Worm (Caenorhabditis elegans) whole organism, midembryonic: ENCODE measurements around the gene dnj-13.
A peak's percentile ranks its signal among the peaks of the same experiment; 100 is the strongest.
"Not testable (repeated sequence)": the region's sequence is repeated elsewhere in the genome, so short reads cannot be mapped to it uniquely, and the experiment has no call there.

Experiments
- T22C8.4 ChIP-seq: fragments of 200-800 bp; sonication (Bioruptor generic); IDR thresholded peaks from 2 replicates; pipeline ENCODE4 v1.3.6; 2022; ENCODE audit warnings: missing genetic modification characterization, missing compliant biosample characterization
- cog-1 ChIP-seq: sonication (generic microtip); optimal IDR thresholded peaks from 2 replicates; lab custom pipeline; 2016; ENCODE audit warnings: missing genetic modification characterization, missing compliant biosample characterization
- flt-1 ChIP-seq: fragments of 200-800 bp; sonication (Bioruptor generic); IDR thresholded peaks from 2 replicates; pipeline ENCODE4 v1.3.6; 2022; ENCODE audit warnings: missing genetic modification characterization, missing compliant biosample characterization
- klf-2 ChIP-seq: fragments of 200-800 bp; sonication (Bioruptor generic); conservative IDR thresholded peaks from 2 replicates; pipeline ENCODE4 v1.3.6; 2022; ENCODE audit warnings: missing genetic modification reagents, missing genetic modification characterization, missing compliant biosample characterization
- med-1 ChIP-seq: sonication (generic microtip); optimal IDR thresholded peaks from 2 replicates; lab custom pipeline; 2017; ENCODE audit warnings: missing genetic modification characterization, mild to moderate bottlenecking, missing compliant biosample characterization, antibody characterized with exemption, missing genetic modification reagents; ENCODE audit not compliant: insufficient read depth
- ref-1 ChIP-seq: fragments of 200-800 bp; sonication (Bioruptor generic); conservative IDR thresholded peaks from 2 replicates; pipeline ENCODE4 v1.3.6; 2022; ENCODE audit warnings: missing genetic modification reagents, missing genetic modification characterization, missing compliant biosample characterization
- tab-1 ChIP-seq: fragments of 200-800 bp; sonication (Bioruptor generic); IDR thresholded peaks from 2 replicates; pipeline ENCODE4 v1.3.6; 2022; ENCODE audit warnings: missing genetic modification characterization, missing compliant biosample characterization
- ztf-23 ChIP-seq: fragments of 200-800 bp; sonication (Bioruptor generic); IDR thresholded peaks from 2 replicates; pipeline ENCODE4 v1.3.6; 2022; ENCODE audit warnings: missing genetic modification reagents, missing genetic modification characterization, missing compliant biosample characterization
- ztf-29 ChIP-seq: fragments of 200-800 bp; sonication (Bioruptor generic); IDR thresholded peaks from 2 replicates; pipeline ENCODE4 v1.3.6; 2022; ENCODE audit warnings: missing genetic modification reagents, missing genetic modification characterization, missing compliant biosample characterization

The dnj-13 gene

DNA sequence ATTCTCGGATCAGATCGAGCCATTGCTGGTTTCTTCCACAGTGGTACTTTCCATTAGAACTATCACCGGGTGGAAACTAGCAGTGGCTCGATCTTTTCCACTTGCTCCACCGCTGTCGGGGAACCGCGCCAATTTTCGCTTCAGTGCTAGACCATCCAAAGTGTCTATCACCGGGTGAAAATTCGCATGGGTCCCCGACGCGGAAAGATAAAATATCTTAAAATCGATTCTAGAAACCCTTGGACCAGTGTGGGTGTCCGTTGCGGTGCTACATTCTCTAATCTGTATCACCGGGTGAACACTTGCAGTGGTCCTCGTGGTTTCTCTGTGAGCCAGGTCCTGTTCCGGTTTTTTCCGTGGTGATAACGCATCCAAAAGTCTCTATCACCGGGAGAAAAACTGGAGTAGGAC is 7.9 kb upstream of the dnj-13 start:
- TF ChIP-seq flt-1 (GFP tag; lab: Robert Waterston, UW): peak; percentile 76
- TF ChIP-seq T22C8.4 (GFP tag; lab: Robert Waterston, UW): peak; percentile 45; the same call in 1 of the 2 replicates
- no peak for TF ChIP-seq klf-2 (GFP tag; lab: Robert Waterston, UW)

DNA sequence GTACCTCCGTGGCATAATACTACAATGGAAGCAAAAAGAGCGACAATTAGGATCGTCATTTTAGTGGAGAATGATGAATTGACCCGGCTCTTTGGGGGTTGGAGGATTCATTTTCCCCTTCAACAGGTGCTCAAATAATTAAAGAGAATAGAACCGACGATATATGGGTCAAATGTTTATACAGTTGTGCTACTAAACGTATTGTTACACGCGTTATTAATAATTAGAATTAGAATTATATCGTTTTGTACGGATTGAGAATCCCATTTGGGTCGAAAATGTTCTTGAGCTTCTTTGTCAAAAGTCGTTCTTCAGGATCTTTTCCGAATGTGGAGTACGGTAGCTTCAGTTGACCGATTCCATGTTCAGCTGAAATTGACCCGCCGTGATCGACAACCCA is 6.8 kb upstream of the dnj-13 start, which contains the start of gene Y62F5A.9:
Gene Y62F5A.9, minus strand, starts transcription at position 101 of the 400 bp plus-strand sequence.
- TF ChIP-seq klf-2 (GFP tag; lab: Robert Waterston, UW) (no peak), flt-1 (GFP tag; lab: Robert Waterston, UW) (no peak), cog-1 (tag; lab: Kevin White, UChicago) (no peak), T22C8.4 (GFP tag; lab: Robert Waterston, UW) (no peak)

DNA sequence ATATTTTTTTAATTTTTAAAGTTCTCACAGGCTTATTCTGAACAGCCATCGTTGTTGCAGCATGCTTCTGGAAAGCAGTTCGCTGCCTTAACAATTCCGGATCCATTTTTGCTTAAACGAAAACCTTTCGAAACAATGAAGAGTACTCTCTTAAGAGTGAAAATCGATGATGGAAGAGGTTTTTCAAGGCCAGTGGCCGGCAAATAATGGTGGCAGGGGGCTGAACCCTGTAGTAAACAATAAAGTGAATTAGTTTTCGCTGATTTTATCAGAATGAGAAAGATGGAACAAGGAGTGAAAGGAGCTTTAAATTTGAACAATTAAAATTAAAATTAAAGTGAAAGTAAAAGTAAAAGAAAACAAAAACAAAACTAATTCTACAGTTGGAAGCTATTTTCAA is 3.1 kb upstream of the dnj-13 start, which contains the start of gene gtf-2E2:
Gene gtf-2E2, minus strand, starts transcription at position 111 of the 400 bp plus-strand sequence.
- TF ChIP-seq klf-2 (GFP tag; lab: Robert Waterston, UW) (no peak), tab-1 (GFP tag; lab: Robert Waterston, UW) (no peak), ztf-23 (GFP tag; lab: Robert Waterston, UW) (no peak), ztf-29 (GFP tag; lab: Robert Waterston, UW) (no peak), T22C8.4 (GFP tag; lab: Robert Waterston, UW) (peak; percentile 62), flt-1 (GFP tag; lab: Robert Waterston, UW) (no peak)

DNA sequence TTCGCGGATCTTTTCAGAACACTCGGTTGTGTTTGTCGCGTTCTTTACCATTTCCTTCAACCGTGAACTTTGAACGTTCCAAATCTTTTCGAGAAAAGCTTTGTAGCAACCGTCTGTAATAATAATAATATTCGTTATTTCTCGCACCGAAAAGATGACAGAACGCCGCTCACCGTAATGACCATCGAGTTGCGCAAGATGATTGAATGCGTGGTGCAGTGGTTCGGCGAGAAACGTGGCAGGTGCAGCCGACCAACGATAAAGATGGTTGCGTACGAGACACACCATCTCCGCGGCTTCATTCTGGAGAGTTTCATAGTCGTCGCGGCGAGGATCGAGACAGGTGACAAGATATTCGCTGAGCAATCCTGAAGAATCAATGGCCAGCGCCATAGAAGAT is 2.5 kb upstream of the dnj-13 start:
- TF ChIP-seq ztf-29 (GFP tag; lab: Robert Waterston, UW): no peak
- TF ChIP-seq ztf-23 (GFP tag; lab: Robert Waterston, UW): no peak
- TF ChIP-seq cog-1 (tag; lab: Kevin White, UChicago): no peak
- no peak for TF ChIP-seq tab-1 (GFP tag; lab: Robert Waterston, UW)
- no peak for TF ChIP-seq flt-1 (GFP tag; lab: Robert Waterston, UW)

DNA sequence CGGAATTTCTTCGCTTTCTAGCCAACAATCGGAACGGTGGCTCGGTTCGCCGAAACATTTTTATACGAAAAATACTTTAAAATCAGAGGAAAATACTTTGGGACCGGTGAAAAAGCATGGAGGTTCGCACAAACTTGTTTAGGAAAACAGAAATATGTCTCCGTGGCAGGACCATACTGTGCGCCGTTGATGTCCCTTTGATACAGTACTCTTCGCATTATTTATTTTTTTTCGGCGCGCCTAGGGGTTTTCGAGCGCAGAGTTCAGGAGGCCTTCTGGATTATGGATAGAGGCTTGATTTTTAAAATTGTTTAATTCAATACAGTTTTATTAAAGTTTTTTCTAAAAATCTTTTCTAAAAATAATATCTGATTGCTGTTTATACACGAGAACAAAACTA is 787 bp upstream of the dnj-13 start, which contains the start of gene F54D5.9:
Gene F54D5.9, minus strand, starts transcription at position 115 of the 400 bp plus-strand sequence.
- TF ChIP-seq cog-1 (tag; lab: Kevin White, UChicago): no peak
- no peak for TF ChIP-seq ref-1
- TF ChIP-seq ztf-29 (GFP tag; lab: Robert Waterston, UW): no peak

DNA sequence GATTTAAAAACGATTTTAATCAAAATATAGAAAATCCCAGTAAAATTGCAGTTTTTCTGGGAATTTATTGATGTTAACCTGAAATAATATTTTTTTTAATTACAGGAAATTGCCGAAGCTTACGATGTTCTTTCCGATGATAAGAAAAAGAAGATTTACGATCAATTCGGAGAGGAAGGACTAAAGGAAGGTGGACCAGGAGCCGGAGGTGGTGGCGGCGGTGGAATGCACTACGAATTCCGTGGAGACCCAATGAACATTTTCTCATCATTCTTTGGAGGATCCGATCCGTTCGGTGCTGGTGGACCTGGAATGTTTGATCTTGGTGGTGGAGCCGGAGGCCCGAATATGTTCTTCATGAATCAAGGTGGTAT is 438 bp downstream of the dnj-13 start:
- TF ChIP-seq tab-1 (GFP tag; lab: Robert Waterston, UW) (no peak), T22C8.4 (GFP tag; lab: Robert Waterston, UW) (no peak), ztf-23 (GFP tag; lab: Robert Waterston, UW) (no peak), ztf-29 (GFP tag; lab: Robert Waterston, UW) (no peak), cog-1 (tag; lab: Kevin White, UChicago) (no peak), med-1 (GFP tag; lab: Kevin White, UChicago) (no peak), flt-1 (GFP tag; lab: Robert Waterston, UW) (no peak), ref-1 (no peak), klf-2 (GFP tag; lab: Robert Waterston, UW) (no peak)

DNA sequence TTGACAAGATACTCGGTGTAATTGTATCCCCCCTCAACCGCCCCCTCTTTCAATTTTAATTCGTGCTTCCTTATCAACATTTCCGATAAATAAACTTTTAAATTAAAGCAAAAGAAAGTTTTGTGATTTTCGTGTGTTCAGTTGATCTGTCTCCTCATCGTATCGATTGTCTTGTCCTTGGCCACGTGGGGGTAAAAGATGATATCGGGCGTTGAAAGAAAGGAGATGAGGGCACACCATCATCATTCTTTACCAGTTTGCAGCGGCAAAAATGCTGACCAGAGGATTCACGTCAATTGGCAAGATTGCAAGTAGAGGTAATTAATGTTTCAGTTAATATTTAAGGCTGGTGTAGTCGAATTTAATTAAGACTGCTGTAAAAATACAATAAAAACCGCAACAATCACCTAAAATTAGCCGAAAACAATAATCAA is 1.8 kb downstream of the dnj-13 start, which contains the start of gene F54D5.7:
Gene F54D5.7, plus strand, starts transcription at position 264 of the 434 bp plus-strand sequence.
- TF ChIP-seq flt-1 (GFP tag; lab: Robert Waterston, UW) (0 out of 2 replicates have a peak, but pooled peaks have one; percentile 13), med-1 (GFP tag; lab: Kevin White, UChicago) (no peak)

DNA sequence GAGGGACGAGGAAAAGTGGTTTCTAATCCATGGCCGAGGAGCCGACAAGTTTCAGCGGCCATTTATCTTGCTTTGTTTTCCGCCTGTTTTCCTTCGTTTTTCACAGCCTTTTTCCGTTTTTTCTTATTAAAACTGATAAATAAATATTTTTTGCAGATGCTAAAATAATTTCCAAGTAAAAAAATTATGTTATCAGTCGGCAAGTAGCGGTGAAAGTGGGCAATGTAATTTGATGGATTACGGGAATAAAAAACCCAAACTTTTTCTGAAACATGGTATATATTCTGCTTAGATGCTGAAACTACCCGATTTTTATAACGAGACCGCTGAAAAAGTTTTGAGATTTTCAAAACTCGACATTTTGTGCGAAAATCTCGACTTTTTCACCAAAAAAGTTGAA is 6.5 kb downstream of the dnj-13 start, which contains the start of gene dhgd-1:
Gene dhgd-1, minus strand, starts transcription at position 101 of the 400 bp plus-strand sequence.
- not testable (repeated sequence) for TF ChIP-seq ztf-29 (GFP tag; lab: Robert Waterston, UW); klf-2 (GFP tag; lab: Robert Waterston, UW); ref-1

DNA sequence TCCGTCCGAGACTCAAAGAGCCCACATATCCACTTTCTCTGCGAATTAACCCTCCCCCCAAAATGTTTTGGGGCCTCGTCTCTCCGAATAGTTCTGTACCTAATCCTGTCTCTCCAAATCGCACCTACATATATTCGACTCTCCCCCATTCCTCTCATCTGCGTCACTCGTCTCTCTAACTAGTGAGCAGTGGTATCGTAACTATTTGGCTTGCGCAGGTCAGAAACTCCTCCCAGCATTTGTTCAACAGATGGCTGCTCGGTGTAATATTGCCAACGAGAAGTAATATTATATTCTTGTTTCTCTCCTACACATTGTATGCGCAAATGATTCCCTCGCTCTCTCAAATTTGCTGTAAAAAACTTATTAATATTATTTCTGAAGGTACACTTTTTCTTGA is 10.1 kb downstream of the dnj-13 start, which contains the start of gene F54D5.24:
Gene F54D5.24, plus strand, starts transcription at position 316 of the 400 bp plus-strand sequence.
- TF ChIP-seq ztf-29 (GFP tag; lab: Robert Waterston, UW): peak; percentile 25; the same call in 1 of the 2 replicates
- TF ChIP-seq med-1 (GFP tag; lab: Kevin White, UChicago): no peak

DNA sequence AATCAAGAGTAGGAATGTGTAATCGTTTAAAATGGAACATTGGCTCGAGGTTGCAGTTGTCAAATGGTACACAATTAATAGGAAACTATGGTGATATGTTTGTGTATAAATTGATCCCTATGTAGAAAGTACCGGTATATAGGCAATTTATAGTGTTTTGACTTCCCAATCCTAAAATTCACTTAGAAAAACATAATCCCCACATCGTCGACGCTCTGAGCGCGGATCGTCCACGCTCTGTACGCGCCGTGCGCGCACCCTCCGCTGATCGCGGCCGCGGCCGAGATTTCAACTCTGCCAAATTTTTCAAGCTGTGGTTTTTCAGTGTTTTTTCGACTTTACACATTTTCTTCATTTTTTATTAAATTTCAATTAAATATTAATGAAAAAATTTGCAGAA is 10.8 kb downstream of the dnj-13 start, which contains the start of gene F54D5.17:
Gene F54D5.17, plus strand, starts transcription at position 301 of the 400 bp plus-strand sequence.
- TF ChIP-seq tab-1 (GFP tag; lab: Robert Waterston, UW): no peak
- no peak for TF ChIP-seq ztf-23 (GFP tag; lab: Robert Waterston, UW)
- TF ChIP-seq med-1 (GFP tag; lab: Kevin White, UChicago): no peak
- TF ChIP-seq klf-2 (GFP tag; lab: Robert Waterston, UW): no peak
- no peak for TF ChIP-seq flt-1 (GFP tag; lab: Robert Waterston, UW)
- TF ChIP-seq ztf-29 (GFP tag; lab: Robert Waterston, UW): no peak
- TF ChIP-seq cog-1 (tag; lab: Kevin White, UChicago): no peak
- TF ChIP-seq ref-1: no peak
- TF ChIP-seq T22C8.4 (GFP tag; lab: Robert Waterston, UW): no peak

DNA sequence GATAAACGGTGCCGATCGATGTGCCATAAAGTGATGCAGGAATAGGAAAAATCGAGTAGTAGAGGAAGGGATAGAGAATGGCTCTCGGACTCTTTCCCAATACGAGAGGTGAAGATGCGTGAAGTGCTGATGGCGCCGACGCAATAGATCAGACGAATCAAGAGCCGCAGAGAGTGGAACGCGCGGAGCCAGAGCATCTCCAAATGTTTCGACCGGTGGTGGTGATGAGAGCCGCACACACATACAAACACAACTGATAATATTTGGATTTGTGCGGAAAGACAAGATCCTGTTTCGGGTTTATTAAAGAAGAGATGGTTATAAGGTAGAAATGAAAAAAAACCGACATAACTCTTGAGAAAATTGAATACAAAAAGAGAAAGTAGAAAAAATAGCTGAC is 18.6 kb downstream of the dnj-13 start, which contains the start of gene F54D5.15:
Gene F54D5.15, minus strand, starts transcription at position 101 of the 400 bp plus-strand sequence.
- TF ChIP-seq tab-1 (GFP tag; lab: Robert Waterston, UW): no peak
- TF ChIP-seq flt-1 (GFP tag; lab: Robert Waterston, UW): no peak
- TF ChIP-seq cog-1 (tag; lab: Kevin White, UChicago): no peak
- no peak for TF ChIP-seq ztf-29 (GFP tag; lab: Robert Waterston, UW)
- TF ChIP-seq klf-2 (GFP tag; lab: Robert Waterston, UW): no peak
- no peak for TF ChIP-seq ref-1
- no peak for TF ChIP-seq med-1 (GFP tag; lab: Kevin White, UChicago)
